Worm (Caenorhabditis elegans): ENCODE measurements around the gene acly-1.
A peak's percentile ranks its signal among the peaks of the same experiment; 100 is the strongest.

acly-1 gene

ce11 chrX:1438925-1439324, 40.4 kb upstream of the acly-1 start (continued):
- TF ChIP-seq ztf-11 (tag; optimal IDR thresholded peaks at IDR 0.05), result no peak
- TF ChIP-seq nhr-28 (tag; optimal IDR thresholded peaks at IDR 0.05), result no peak
- TF ChIP-seq hmg-1.1 (GFP tag; IDR thresholded peaks at IDR 0.05), result 0 out of 2 replicates have a peak, but pooled peaks have one; percentile 25
- TF ChIP-seq ceh-82 (tag; optimal IDR thresholded peaks at IDR 0.05), result no peak
- no peak for TF ChIP-seq sdz-12 (GFP tag; optimal IDR thresholded peaks at IDR 0.05)
- no peak for TF ChIP-seq dmd-6 (GFP tag; IDR thresholded peaks at IDR 0.05)
- no peak for TF ChIP-seq spr-3 (GFP tag; optimal IDR thresholded peaks at IDR 0.05)
- 0 out of 2 replicates have a peak, but pooled peaks have one; percentile 33 for TF ChIP-seq vab-7 (GFP tag; IDR thresholded peaks at IDR 0.05)
- TF ChIP-seq lir-3 (tag; optimal IDR thresholded peaks at IDR 0.05), result no peak
- TF ChIP-seq arid-1 (GFP tag; conservative IDR thresholded peaks at IDR 0.05), result no peak
- TF ChIP-seq mes-2 (tag; optimal IDR thresholded peaks at IDR 0.05; ENCODE audit: poor library complexity, severe bottlenecking), result peak; percentile 32
- no peak for TF ChIP-seq pha-4 (GFP tag; IDR thresholded peaks at IDR 0.05)
- TF ChIP-seq pha-4 (tag; optimal IDR thresholded peaks at IDR 0.05), result no peak
- TF ChIP-seq lin-29 (GFP tag; IDR thresholded peaks at IDR 0.05), result no peak
- TF ChIP-seq tag-97 (GFP tag; IDR thresholded peaks at IDR 0.05), result no peak
- TF ChIP-seq mdl-1 (tag; optimal IDR thresholded peaks at IDR 0.05), result peak in 1 of 2 experiments; percentile 53

- no peak for TF ChIP-seq madf-5 (GFP tag; IDR thresholded peaks at IDR 0.05)
- TF ChIP-seq aha-1 (tag), result peak; percentile 24
Measured at ce11 chrX:1440161-1440560, 39.2 kb upstream of the acly-1 start, which contains the start of gene sedl-1. TSS of gene sedl-1 (minus strand) at chrX:1440261.

- TF ChIP-seq set-16 (GFP tag; IDR thresholded peaks at IDR 0.05), result peak; percentile 93
- TF ChIP-seq dmd-8 (GFP tag; IDR thresholded peaks at IDR 0.05), result no peak
- TF ChIP-seq aha-1 (tag), result peak; percentile 15
- TF ChIP-seq ces-1 (GFP tag; optimal IDR thresholded peaks at IDR 0.05), result no peak
- TF ChIP-seq attf-4 (tag; optimal IDR thresholded peaks at IDR 0.05), result no peak
- TF ChIP-seq F37D6.2 (tag; optimal IDR thresholded peaks at IDR 0.05), result no peak
- TF ChIP-seq unc-39 (tag; optimal IDR thresholded peaks at IDR 0.05), result no peak
- TF ChIP-seq ceh-32 (tag; optimal IDR thresholded peaks at IDR 0.05; ENCODE audit: poor library complexity), result no peak
Measured at ce11 chrX:1441602-1442183, 37.6 kb upstream of the acly-1 start.

ce11 chrX:1443556-1444243, 35.6 kb upstream of the acly-1 start:
- TF ChIP-seq Y5F2A.4 (GFP tag; optimal IDR thresholded peaks at IDR 0.05), result no peak
- TF ChIP-seq lsy-2 (tag; optimal IDR thresholded peaks at IDR 0.05), result no peak
- no peak for TF ChIP-seq snpc-4 (tag; optimal IDR thresholded peaks at IDR 0.05)
- no peak for TF ChIP-seq zfp-3 (GFP tag; conservative IDR thresholded peaks at IDR 0.05)
- no peak for TF ChIP-seq pha-4 (GFP tag; IDR thresholded peaks at IDR 0.05)
- no peak for TF ChIP-seq pha-4 (tag; optimal IDR thresholded peaks at IDR 0.05)
- TF ChIP-seq lin-13 (GFP tag; optimal IDR thresholded peaks at IDR 0.05), result no peak
- no peak for TF ChIP-seq nhr-76 (tag; optimal IDR thresholded peaks at IDR 0.05)
- no peak for TF ChIP-seq mxl-3 (GFP tag; optimal IDR thresholded peaks at IDR 0.05)
- TF ChIP-seq ceh-32 (tag; optimal IDR thresholded peaks at IDR 0.05; ENCODE audit: poor library complexity), result no peak
- TF ChIP-seq pqm-1 (tag; optimal IDR thresholded peaks at IDR 0.05), result no peak
- TF ChIP-seq php-3 (GFP tag; IDR thresholded peaks at IDR 0.05), result no peak
- TF ChIP-seq ces-1 (GFP tag; optimal IDR thresholded peaks at IDR 0.05), result no peak
- TF ChIP-seq ZK337.2 (GFP tag; IDR thresholded peaks at IDR 0.05), result no peak
- no peak for TF ChIP-seq lin-15B (tag; optimal IDR thresholded peaks at IDR 0.05)
- no peak for TF ChIP-seq daf-16 (GFP tag; optimal IDR thresholded peaks at IDR 0.05)
- peak; percentile 37 for TF ChIP-seq daf-16 (tag; optimal IDR thresholded peaks at IDR 0.05)
- TF ChIP-seq T20F7.1 (GFP tag; optimal IDR thresholded peaks at IDR 0.05), result no peak
- TF ChIP-seq nhr-102 (tag; optimal IDR thresholded peaks at IDR 0.05), result peak; percentile 55
- TF ChIP-seq ztf-11 (tag; optimal IDR thresholded peaks at IDR 0.05), result no peak
- no peak for TF ChIP-seq madf-5 (GFP tag; IDR thresholded peaks at IDR 0.05)
- TF ChIP-seq zip-2 (tag; optimal IDR thresholded peaks at IDR 0.05), result no peak
- TF ChIP-seq nhr-237 (tag; optimal IDR thresholded peaks at IDR 0.05), result no peak
- no peak for TF ChIP-seq lir-3 (tag; optimal IDR thresholded peaks at IDR 0.05)
- TF ChIP-seq hmg-1.1 (GFP tag; IDR thresholded peaks at IDR 0.05), result no peak
- no peak for TF ChIP-seq Y105C5A.15 (GFP tag; IDR thresholded peaks at IDR 0.05)
- no peak for TF ChIP-seq lin-39 (tag; optimal IDR thresholded peaks at IDR 0.05)
- no peak for TF ChIP-seq aly-2 (tag; optimal IDR thresholded peaks at IDR 0.05)
- TF ChIP-seq ama-1 (optimal IDR thresholded peaks at IDR 0.05), result no peak

Data from whole organism, L4 larva.